Worm (Caenorhabditis elegans) whole organism, L3 larva: ENCODE results near the gene Y43F8C.9.

Source experiments
- R02D3.7 ChIP-seq: fragments of 150-350 bp; optimal IDR thresholded peaks from 2 replicates; lab custom pipeline; 2014; ENCODE audit warnings: missing biosample characterization, missing genetic modification characterization
- ceh-82 ChIP-seq: fragments of 150-350 bp; optimal IDR thresholded peaks from 2 replicates; lab custom pipeline; 2014; ENCODE audit warnings: missing biosample characterization, missing genetic modification characterization
- elt-1 ChIP-seq: fragments of 150-350 bp; optimal IDR thresholded peaks from 2 replicates; lab custom pipeline; 2014; ENCODE audit warnings: missing biosample characterization, missing genetic modification characterization
- lin-15B ChIP-seq: fragments of 150-350 bp; optimal IDR thresholded peaks from 2 replicates; lab custom pipeline; 2014; ENCODE audit warnings: missing biosample characterization, missing genetic modification characterization
- mdl-1 ChIP-seq: fragments of 150-350 bp; optimal IDR thresholded peaks from 2 replicates; lab custom pipeline; 2014; ENCODE audit warnings: missing biosample characterization, missing genetic modification characterization
- nfya-1 ChIP-seq: sonication (generic microtip); optimal IDR thresholded peaks from 2 replicates; lab custom pipeline; 2017; ENCODE audit warnings: missing genetic modification characterization, mild to moderate bottlenecking, missing compliant biosample characterization, antibody characterized with exemption, moderate library complexity; ENCODE audit not compliant: insufficient read depth
- nhr-28 ChIP-seq: fragments of 150-350 bp; optimal IDR thresholded peaks from 2 replicates; lab custom pipeline; 2014; ENCODE audit warnings: missing biosample characterization, missing genetic modification characterization
- nhr-76 ChIP-seq: fragments of 150-350 bp; sonication (generic microtip); optimal IDR thresholded peaks from 5 replicates; lab custom pipeline; 2014; ENCODE audit warnings: missing biosample characterization, missing genetic modification characterization
- snpc-4 ChIP-seq: fragments of 150-350 bp; optimal IDR thresholded peaks from 2 replicates; lab custom pipeline; 2014; ENCODE audit warnings: missing biosample characterization, missing genetic modification characterization
- unc-39 ChIP-seq: sonication (generic microtip); optimal IDR thresholded peaks from 4 replicates; lab custom pipeline; 2017; ENCODE audit warnings: missing biosample characterization, missing genetic modification characterization

DNA sequence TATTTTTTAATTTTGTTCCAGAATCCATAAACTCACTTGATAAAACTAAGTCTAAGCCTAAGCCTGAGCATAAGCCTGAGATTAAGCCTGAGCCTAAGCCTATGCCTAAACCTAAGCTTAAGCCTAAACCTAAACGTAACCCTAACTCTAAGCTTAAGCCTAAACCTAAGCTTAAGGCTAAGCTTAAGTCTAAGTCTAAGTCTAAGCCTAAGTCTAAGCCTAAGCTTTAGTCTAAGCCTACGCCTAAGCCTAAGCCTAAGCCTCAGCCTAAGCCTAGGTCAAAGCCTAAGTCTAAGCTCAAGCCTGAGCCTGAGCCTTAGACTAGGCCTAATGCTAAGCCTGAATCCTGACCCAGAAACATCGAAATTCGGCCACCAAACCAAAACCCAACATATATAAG, 18.7 kb downstream of the Y43F8C.9 start:
- no peak for TF ChIP-seq unc-39
- no peak for TF ChIP-seq lin-15B (tag; lab: Kevin White, UChicago)
- no peak for TF ChIP-seq nfya-1
- TF ChIP-seq R02D3.7 (tag; lab: Kevin White, UChicago): no peak
- no peak for TF ChIP-seq nhr-28 (tag; lab: Kevin White, UChicago)
- TF ChIP-seq ceh-82 (tag; lab: Kevin White, UChicago): no peak
- no peak for TF ChIP-seq nhr-76 (tag; lab: Kevin White, UChicago)
- no peak for TF ChIP-seq elt-1
- TF ChIP-seq snpc-4 (tag; lab: Kevin White, UChicago): no peak
- TF ChIP-seq mdl-1 (tag; lab: Kevin White, UChicago): no peak
